Worm (Caenorhabditis elegans) whole organism, L4 larva: ENCODE measurements around the gene C17C3.11.
A peak's percentile ranks its signal among the peaks of the same experiment; 100 is the strongest.

Source experiments
- D1046.2 ChIP-seq: fragments of 200-800 bp; sonication (Bioruptor generic); IDR thresholded peaks from 2 replicates; pipeline ENCODE4 v1.3.6; 2022; ENCODE audit warnings: missing genetic modification characterization, missing compliant biosample characterization
- F37D6.2 ChIP-seq: sonication (generic microtip); optimal IDR thresholded peaks from 2 replicates; lab custom pipeline; 2016; ENCODE audit warnings: mild to moderate bottlenecking, missing genetic modification characterization, missing compliant biosample characterization
- F49E8.2 ChIP-seq: sonication (generic microtip); optimal IDR thresholded peaks from 2 replicates; lab custom pipeline; 2016; ENCODE audit warnings: missing compliant biosample characterization, mild to moderate bottlenecking, missing genetic modification characterization, borderline replicate concordance
- T20F7.1 ChIP-seq: fragments of 200-800 bp; sonication (Bioruptor generic); optimal IDR thresholded peaks from 2 replicates; lab custom pipeline; 2018; ENCODE audit warnings: mild to moderate bottlenecking, missing genetic modification characterization, missing compliant biosample characterization
- T26A8.4 ChIP-seq: fragments of 200-800 bp; sonication (Bioruptor generic); IDR thresholded peaks from 2 replicates; pipeline ENCODE4 v1.3.6; 2022; ENCODE audit warnings: missing genetic modification characterization, missing compliant biosample characterization
- Y105C5A.15 ChIP-seq: fragments of 200-800 bp; sonication (Bioruptor generic); IDR thresholded peaks from 2 replicates; pipeline ENCODE4 v1.3.6; 2022; ENCODE audit warnings: missing genetic modification characterization, missing compliant biosample characterization
- Y5F2A.4 ChIP-seq: fragments of 200-800 bp; sonication (Bioruptor generic); optimal IDR thresholded peaks from 2 replicates; lab custom pipeline; 2018; ENCODE audit warnings: mild to moderate bottlenecking, missing genetic modification characterization, missing compliant biosample characterization
- ZK546.5 ChIP-seq, 2 experiments: sonication (generic microtip); optimal IDR thresholded peaks; 2 replicates each; lab custom pipeline; 2017; ENCODE audit warnings: missing biosample characterization in 2 of 2, missing genetic modification characterization in 2 of 2
- aha-1 ChIP-seq: fragments of 150-350 bp; peaks from one replicate; lab custom pipeline; 2014; ENCODE audit warnings: missing biosample characterization, missing genetic modification characterization
- aly-2 ChIP-seq: sonication (generic microtip); optimal IDR thresholded peaks from 2 replicates; lab custom pipeline; 2018; ENCODE audit warnings: missing biosample characterization, missing genetic modification characterization
- ama-1 ChIP-seq: fragments of 150-350 bp; optimal IDR thresholded peaks from 2 replicates; lab custom pipeline; 2014; ENCODE audit warnings: inconsistent platforms, mixed read lengths
- arid-1 ChIP-seq: fragments of 200-800 bp; sonication (Bioruptor generic); conservative IDR thresholded peaks from 2 replicates; pipeline ENCODE4 v1.3.6; 2022; ENCODE audit warnings: missing genetic modification reagents, missing genetic modification characterization, missing compliant biosample characterization
- ceh-20 ChIP-seq: fragments of 200-800 bp; sonication (Bioruptor generic); IDR thresholded peaks from 2 replicates; pipeline ENCODE4 v1.3.6; 2022; ENCODE audit warnings: missing genetic modification reagents, missing genetic modification characterization, missing compliant biosample characterization
- ceh-28 ChIP-seq: fragments of 150-350 bp; optimal IDR thresholded peaks from 2 replicates; lab custom pipeline; 2014; ENCODE audit warnings: missing biosample characterization, missing genetic modification reagents, missing genetic modification characterization
- ceh-32 ChIP-seq: sonication (generic microtip); optimal IDR thresholded peaks from 2 replicates; lab custom pipeline; 2016; ENCODE audit warnings: mild to moderate bottlenecking, missing genetic modification characterization, missing compliant biosample characterization; ENCODE audit not compliant: poor library complexity
- ceh-82 ChIP-seq: sonication (generic microtip); optimal IDR thresholded peaks from 2 replicates; lab custom pipeline; 2017; ENCODE audit warnings: missing biosample characterization, missing genetic modification characterization
- cey-2 ChIP-seq: sonication (generic microtip); optimal IDR thresholded peaks from 3 replicates; lab custom pipeline; 2017; ENCODE audit warnings: missing genetic modification characterization, mild to moderate bottlenecking, missing compliant biosample characterization, antibody characterized with exemption, borderline replicate concordance; ENCODE audit not compliant: insufficient read depth
- daf-12 ChIP-seq: fragments of 150-350 bp; optimal IDR thresholded peaks from 2 replicates; lab custom pipeline; 2014; ENCODE audit warnings: missing biosample characterization, missing genetic modification reagents, missing genetic modification characterization
- daf-8 ChIP-seq: fragments of 200-800 bp; sonication (Bioruptor generic); IDR thresholded peaks from 2 replicates; pipeline ENCODE4 v1.3.6; 2022; ENCODE audit warnings: missing genetic modification characterization, missing compliant biosample characterization
- dmd-8 ChIP-seq: fragments of 200-800 bp; sonication (Bioruptor generic); IDR thresholded peaks from 2 replicates; pipeline ENCODE4 v1.3.6; 2022; ENCODE audit warnings: missing genetic modification characterization, missing compliant biosample characterization
- duxl-1 ChIP-seq: sonication (generic microtip); optimal IDR thresholded peaks from 2 replicates; lab custom pipeline; 2016; ENCODE audit warnings: mild to moderate bottlenecking, missing genetic modification characterization, moderate library complexity, missing compliant biosample characterization; ENCODE audit not compliant: poor library complexity
- dve-1 ChIP-seq: sonication (generic microtip); optimal IDR thresholded peaks from 2 replicates; lab custom pipeline; 2017; ENCODE audit warnings: antibody characterized with exemption, mild to moderate bottlenecking, missing genetic modification characterization, missing compliant biosample characterization; ENCODE audit not compliant: insufficient read depth
- hif-1 ChIP-seq, 2 experiments: sonication (generic microtip); optimal IDR thresholded peaks; 2 replicates each; lab custom pipeline; 2016 to 2017; ENCODE audit warnings: missing compliant biosample characterization in 2 of 2, missing genetic modification characterization in 2 of 2, missing genetic modification reagents in 2 of 2, missing genotype in 2 of 2, mild to moderate bottlenecking in 1 of 2
- hmg-1.1 ChIP-seq: fragments of 200-800 bp; sonication (Bioruptor generic); IDR thresholded peaks from 2 replicates; pipeline ENCODE4 v1.3.6; 2022; ENCODE audit warnings: missing genetic modification reagents, missing genetic modification characterization, missing compliant biosample characterization
- lim-7 ChIP-seq: fragments of 200-800 bp; sonication (Bioruptor generic); IDR thresholded peaks from 2 replicates; pipeline ENCODE4 v1.3.6; 2022; ENCODE audit warnings: missing genetic modification characterization, missing compliant biosample characterization
- lin-1 ChIP-seq: fragments of 200-800 bp; sonication (Bioruptor generic); IDR thresholded peaks from 2 replicates; pipeline ENCODE4 v1.3.6; 2022; ENCODE audit warnings: missing genetic modification reagents, missing genetic modification characterization, missing compliant biosample characterization
- lin-13 ChIP-seq: fragments of 150-350 bp; optimal IDR thresholded peaks from 2 replicates; lab custom pipeline; 2014; ENCODE audit warnings: missing biosample characterization, missing genetic modification reagents, missing genetic modification characterization
- lin-15B ChIP-seq: fragments of 150-350 bp; sonication (generic microtip); optimal IDR thresholded peaks from 3 replicates; lab custom pipeline; 2014; ENCODE audit warnings: missing biosample characterization, missing genetic modification characterization
- lin-38 ChIP-seq: fragments of 200-800 bp; sonication (Bioruptor generic); IDR thresholded peaks from 2 replicates; pipeline ENCODE4 v1.3.6; 2022; ENCODE audit warnings: missing genetic modification reagents, missing genetic modification characterization, missing compliant biosample characterization
- lin-39 ChIP-seq: fragments of 150-350 bp; optimal IDR thresholded peaks from 2 replicates; lab custom pipeline; 2014; ENCODE audit warnings: missing biosample characterization, missing genetic modification reagents, missing genetic modification characterization
- madf-9 ChIP-seq: fragments of 200-800 bp; sonication (Bioruptor generic); conservative IDR thresholded peaks from 2 replicates; pipeline ENCODE4 v1.3.6; 2022; ENCODE audit warnings: missing genetic modification reagents, missing genetic modification characterization, missing compliant biosample characterization
- mdl-1 ChIP-seq, 2 experiments: fragments of 150-350 bp in 1 of 2; sonication (generic microtip) in 1 of 2; optimal IDR thresholded peaks; 2 replicates each; lab custom pipeline; 2014 to 2017; ENCODE audit warnings: missing biosample characterization in 2 of 2, missing genetic modification characterization in 2 of 2
- mes-2 ChIP-seq: sonication (generic microtip); optimal IDR thresholded peaks from 2 replicates; lab custom pipeline; 2016; ENCODE audit warnings: missing genotype, mild to moderate bottlenecking, missing genetic modification characterization, missing compliant biosample characterization; ENCODE audit not compliant: poor library complexity, severe bottlenecking
- mxl-2 ChIP-seq: fragments of 200-800 bp; sonication (Bioruptor generic); conservative IDR thresholded peaks from 2 replicates; pipeline ENCODE4 v1.3.6; 2022; ENCODE audit warnings: missing genetic modification reagents, missing genetic modification characterization, missing compliant biosample characterization
- mxl-3 ChIP-seq: fragments of 200-800 bp; sonication (Bioruptor generic); optimal IDR thresholded peaks from 2 replicates; lab custom pipeline; 2018; ENCODE audit warnings: mild to moderate bottlenecking, missing genetic modification characterization, missing compliant biosample characterization
- nhr-10 ChIP-seq: fragments of 150-350 bp; optimal IDR thresholded peaks from 2 replicates; lab custom pipeline; 2014; ENCODE audit warnings: missing biosample characterization, missing genetic modification characterization
- nhr-102 ChIP-seq: sonication (generic microtip); optimal IDR thresholded peaks from 2 replicates; lab custom pipeline; 2016; ENCODE audit warnings: mild to moderate bottlenecking, missing genetic modification characterization, moderate library complexity, missing compliant biosample characterization
- nhr-111 ChIP-seq: fragments of 200-800 bp; sonication (Bioruptor generic); optimal IDR thresholded peaks from 2 replicates; lab custom pipeline; 2018; ENCODE audit warnings: mild to moderate bottlenecking, missing genetic modification characterization, missing compliant biosample characterization
- nhr-28 ChIP-seq: fragments of 150-350 bp; optimal IDR thresholded peaks from 2 replicates; lab custom pipeline; 2014; ENCODE audit warnings: missing biosample characterization, missing genetic modification characterization
- nhr-41 ChIP-seq: fragments of 200-800 bp; sonication (Bioruptor generic); IDR thresholded peaks from 2 replicates; pipeline ENCODE4 v1.3.6; 2022; ENCODE audit warnings: missing genetic modification reagents, missing genetic modification characterization, missing compliant biosample characterization
- nhr-42 ChIP-seq: fragments of 200-800 bp; sonication (Bioruptor generic); IDR thresholded peaks from 2 replicates; pipeline ENCODE4 v1.3.6; 2022; ENCODE audit warnings: missing genetic modification characterization, missing compliant biosample characterization
- nhr-48 ChIP-seq: sonication (generic microtip); optimal IDR thresholded peaks from 2 replicates; lab custom pipeline; 2016; ENCODE audit warnings: mild to moderate bottlenecking, missing genetic modification characterization, missing compliant biosample characterization
- nhr-6 ChIP-seq: fragments of 150-350 bp; optimal IDR thresholded peaks from 2 replicates; lab custom pipeline; 2014; ENCODE audit warnings: missing biosample characterization, missing genetic modification characterization
- nhr-76 ChIP-seq: fragments of 150-350 bp; optimal IDR thresholded peaks from 2 replicates; lab custom pipeline; 2014; ENCODE audit warnings: missing biosample characterization, missing genetic modification characterization
- pqm-1 ChIP-seq: sonication (generic microtip); optimal IDR thresholded peaks from 2 replicates; lab custom pipeline; 2017; ENCODE audit warnings: missing biosample characterization, missing genetic modification characterization
- saeg-2 ChIP-seq: fragments of 200-800 bp; sonication (Bioruptor generic); IDR thresholded peaks from 2 replicates; pipeline ENCODE4 v1.3.6; 2022; ENCODE audit warnings: missing genetic modification reagents, missing genetic modification characterization, missing compliant biosample characterization
- snpc-1.2 ChIP-seq: fragments of 200-800 bp; sonication (Bioruptor generic); IDR thresholded peaks from 2 replicates; pipeline ENCODE4 v1.3.6; 2022; ENCODE audit warnings: missing genetic modification reagents, missing genetic modification characterization, missing compliant biosample characterization
- spr-3 ChIP-seq: fragments of 200-800 bp; sonication (Bioruptor generic); optimal IDR thresholded peaks from 2 replicates; lab custom pipeline; 2018; ENCODE audit warnings: mild to moderate bottlenecking, missing genetic modification characterization, missing compliant biosample characterization
- tra-1 ChIP-seq: fragments of 200-800 bp; sonication (Bioruptor generic); IDR thresholded peaks from 2 replicates; pipeline ENCODE4 v1.3.6; 2022; ENCODE audit warnings: missing genetic modification reagents, missing genetic modification characterization, missing compliant biosample characterization
- zip-2 ChIP-seq: fragments of 150-350 bp; optimal IDR thresholded peaks from 2 replicates; lab custom pipeline; 2014; ENCODE audit warnings: missing biosample characterization, missing genetic modification characterization
- ztf-11 ChIP-seq: fragments of 150-350 bp; optimal IDR thresholded peaks from 2 replicates; lab custom pipeline; 2014; ENCODE audit warnings: missing biosample characterization, missing genetic modification characterization

C17C3.11 gene

DNA sequence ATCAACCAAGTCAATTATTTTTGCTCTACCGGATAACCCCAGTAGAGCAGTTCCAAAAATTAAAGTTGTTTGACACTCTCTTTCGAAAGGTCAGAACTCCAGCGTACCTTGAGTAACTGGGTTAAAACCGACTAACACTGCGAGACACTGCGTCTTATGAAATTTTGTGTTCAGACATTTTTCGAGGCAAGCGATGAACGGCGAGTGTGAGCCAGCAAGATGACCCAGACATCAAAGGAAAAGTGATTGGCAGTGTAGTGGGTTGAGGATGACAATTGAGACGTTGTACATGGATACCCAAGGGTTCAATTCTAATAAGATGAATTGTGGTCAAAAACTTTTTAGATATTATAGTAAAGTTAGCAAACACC lies 6.5 kb downstream of the C17C3.11 start (continued):
- no peak for TF ChIP-seq Y105C5A.15 (GFP tag; lab: Robert Waterston, UW)
- TF ChIP-seq ceh-82: no peak
- TF ChIP-seq dve-1: peak; percentile 96
- no peak for TF ChIP-seq cey-2 (tag; lab: Kevin White, UChicago)
- TF ChIP-seq D1046.2: peak; percentile 59; the same call in 1 of the 2 replicates
- no peak for TF ChIP-seq mxl-3 (GFP tag; lab: Kevin White, UChicago)
- TF ChIP-seq lin-15B: no peak
- no peak for TF ChIP-seq F37D6.2
- peak; percentile 60; the same call in 1 of the 2 replicates for TF ChIP-seq mxl-2 (GFP tag; lab: Robert Waterston, UW)
- no peak for TF ChIP-seq pqm-1 (tag; lab: Kevin White, UChicago)
- TF ChIP-seq nhr-42 (GFP tag; lab: Robert Waterston, UW): peak; percentile 86
- peak; percentile 4 for TF ChIP-seq T26A8.4 (GFP tag; lab: Robert Waterston, UW)
- peak; percentile 57 for TF ChIP-seq lin-13
- TF ChIP-seq ZK546.5 (tag; optimal IDR thresholded peaks at IDR 0.05; lab: Kevin White, UChicago): no peak
- peak; percentile 46; the same call in 1 of the 2 replicates for TF ChIP-seq nhr-41
- TF ChIP-seq ceh-28 (tag; lab: Kevin White, UChicago): no peak
- no peak for TF ChIP-seq nhr-111 (GFP tag; lab: Kevin White, UChicago)
- peak; percentile 63; the same call in 1 of the 2 replicates for TF ChIP-seq madf-9 (GFP tag; lab: Robert Waterston, UW)
- TF ChIP-seq hif-1 (tag; optimal IDR thresholded peaks at IDR 0.05; lab: Kevin White, UChicago): peak in 1 of 2 experiments; percentile 34
- TF ChIP-seq duxl-1: peak; percentile 46
- TF ChIP-seq snpc-1.2 (GFP tag; lab: Robert Waterston, UW): no peak
- TF ChIP-seq aha-1 (tag; lab: Kevin White, UChicago): peak; percentile 48
- peak; percentile 99 for TF ChIP-seq ama-1
- no peak for TF ChIP-seq spr-3 (GFP tag; lab: Kevin White, UChicago)
- TF ChIP-seq ztf-11 (tag; lab: Kevin White, UChicago): no peak
- peak; percentile 59; the same call in 1 of the 2 replicates for TF ChIP-seq lin-1 (GFP tag; lab: Robert Waterston, UW)
- TF ChIP-seq Y5F2A.4 (GFP tag; lab: Kevin White, UChicago): no peak
- no peak for TF ChIP-seq tra-1 (GFP tag; lab: Robert Waterston, UW)
- no peak for TF ChIP-seq nhr-76 (tag; lab: Kevin White, UChicago)
- no peak for TF ChIP-seq aly-2
- peak; percentile 81 for TF ChIP-seq mes-2 (tag; lab: Kevin White, UChicago)
- no peak for TF ChIP-seq zip-2 (tag; lab: Kevin White, UChicago)
- TF ChIP-seq daf-8: no peak
- peak; percentile 8; the same call in 1 of the 2 replicates for TF ChIP-seq hmg-1.1 (GFP tag; lab: Robert Waterston, UW)
- no peak for TF ChIP-seq lim-7
- 0 out of 2 replicates have a peak, but pooled peaks have one; percentile 4 for TF ChIP-seq dmd-8 (GFP tag; lab: Robert Waterston, UW)
- TF ChIP-seq nhr-48: no peak
- TF ChIP-seq nhr-10: peak; percentile 72
- peak in 1 of 2 experiments; percentile 45 for TF ChIP-seq mdl-1 (tag; optimal IDR thresholded peaks at IDR 0.05; lab: Kevin White, UChicago)
- no peak for TF ChIP-seq nhr-6 (tag; lab: Kevin White, UChicago)
- TF ChIP-seq nhr-102 (tag; lab: Kevin White, UChicago): peak; percentile 10
- peak; percentile 46 for TF ChIP-seq ceh-20 (GFP tag; lab: Robert Waterston, UW)
- TF ChIP-seq lin-38 (GFP tag; lab: Robert Waterston, UW): 0 out of 2 replicates have a peak, but pooled peaks have one; percentile 4
- no peak for TF ChIP-seq daf-12 (tag; lab: Kevin White, UChicago)
- TF ChIP-seq nhr-28 (tag; lab: Kevin White, UChicago): peak; percentile 71
- TF ChIP-seq F49E8.2: no peak
- peak; percentile 74 for TF ChIP-seq arid-1 (GFP tag; lab: Robert Waterston, UW)
- no peak for TF ChIP-seq T20F7.1 (GFP tag; lab: Kevin White, UChicago)
- TF ChIP-seq ceh-32 (tag; lab: Kevin White, UChicago): no peak
- TF ChIP-seq saeg-2 (GFP tag; lab: Robert Waterston, UW): peak; percentile 47; the same call in 1 of the 2 replicates
- no peak for TF ChIP-seq lin-39 (tag; lab: Kevin White, UChicago)
